Fruit fly (Drosophila melanogaster) whole organism, embryonic: ENCODE data around the gene CG33203.

Experiments used
- Aef1 ChIP-seq: fragments of 200-800 bp; sonication (Bioruptor generic); IDR thresholded peaks from 3 replicates; pipeline ENCODE4 v1.3.6; 2022; ENCODE audit warnings: missing biosample characterization, missing genetic modification characterization
- Bgb ChIP-seq: fragments of 200-800 bp; sonication (Bioruptor generic); IDR thresholded peaks from 2 replicates; pipeline ENCODE4 v1.3.6; 2022; ENCODE audit warnings: missing biosample characterization, missing genetic modification characterization; ENCODE audit not compliant: partially characterized antibody
- CG10979 ChIP-seq: fragments of 200-800 bp; sonication (Bioruptor generic); optimal IDR thresholded peaks from 2 replicates; lab custom pipeline; 2018; ENCODE audit warnings: missing biosample characterization, mild to moderate bottlenecking, missing genetic modification characterization, moderate library complexity
- CG11695 ChIP-seq: fragments of 200-800 bp; sonication (Bioruptor generic); IDR thresholded peaks from 3 replicates; pipeline ENCODE4 v1.3.6; 2022; ENCODE audit warnings: missing biosample characterization, missing genetic modification characterization
- CG12236 ChIP-seq: fragments of 200-800 bp; sonication (Bioruptor generic); optimal IDR thresholded peaks from 2 replicates; lab custom pipeline; 2016; ENCODE audit warnings: missing biosample characterization, missing genetic modification characterization
- CG14965 ChIP-seq: fragments of 200-800 bp; sonication (Bioruptor generic); optimal IDR thresholded peaks from 2 replicates; lab custom pipeline; 2016; ENCODE audit warnings: missing biosample characterization, missing genetic modification characterization, borderline replicate concordance
- CG15073 ChIP-seq: fragments of 200-800 bp; sonication (Bioruptor generic); optimal IDR thresholded peaks from 2 replicates; lab custom pipeline; 2016; ENCODE audit warnings: missing biosample characterization, missing genetic modification characterization
- CG1792 ChIP-seq: fragments of 200-800 bp; sonication (Bioruptor generic); optimal IDR thresholded peaks from 2 replicates; lab custom pipeline; 2016; ENCODE audit warnings: missing biosample characterization, missing genetic modification characterization
- CG2889 ChIP-seq: fragments of 200-800 bp; sonication (Bioruptor generic); IDR thresholded peaks from 3 replicates; pipeline ENCODE4 v1.3.6; 2022; ENCODE audit warnings: missing biosample characterization, missing genetic modification characterization
- CG32532 ChIP-seq: fragments of 200-800 bp; sonication (Bioruptor generic); IDR thresholded peaks from 2 replicates; pipeline ENCODE4 v1.3.6; 2022; ENCODE audit warnings: missing biosample characterization, missing genetic modification characterization
- CG32767 ChIP-seq: fragments of 200-800 bp; sonication (Bioruptor generic); IDR thresholded peaks from 2 replicates; pipeline ENCODE4 v1.3.6; 2022; ENCODE audit warnings: missing biosample characterization, missing genetic modification characterization
- CG33557 ChIP-seq: fragments of 200-800 bp; sonication (Bioruptor generic); optimal IDR thresholded peaks from 2 replicates; lab custom pipeline; 2019; ENCODE audit warnings: missing biosample characterization, mild to moderate bottlenecking, missing genetic modification characterization, moderate library complexity
- CG7271 ChIP-seq: fragments of 200-800 bp; sonication (Bioruptor generic); optimal IDR thresholded peaks from 2 replicates; lab custom pipeline; 2018; ENCODE audit warnings: missing biosample characterization, mild to moderate bottlenecking, missing genetic modification characterization, moderate library complexity
- CG7556 ChIP-seq: fragments of 200-800 bp; sonication (Bioruptor generic); optimal IDR thresholded peaks from 2 replicates; lab custom pipeline; 2017; ENCODE audit warnings: missing biosample characterization, mild to moderate bottlenecking, missing genetic modification characterization
- CG7786 ChIP-seq: fragments of 200-800 bp; sonication (Bioruptor generic); optimal IDR thresholded peaks from 2 replicates; lab custom pipeline; 2016; ENCODE audit warnings: missing biosample characterization, missing genetic modification characterization
- CG7987 ChIP-seq: fragments of 200-800 bp; sonication (Bioruptor generic); optimal IDR thresholded peaks from 2 replicates; lab custom pipeline; 2018; ENCODE audit warnings: missing biosample characterization, mild to moderate bottlenecking, missing genetic modification characterization, moderate library complexity
- CG8290 ChIP-seq, 3 experiments: fragments of 200-800 bp; sonication (Bioruptor generic); optimal IDR thresholded peaks; 2 replicates each; lab custom pipeline; 2016 to 2019; ENCODE audit warnings: missing biosample characterization in 3 of 3, missing genetic modification characterization in 3 of 3, mild to moderate bottlenecking in 2 of 3, moderate library complexity in 1 of 3
- CG8478 ChIP-seq: fragments of >200 bp; optimal IDR thresholded peaks from 2 replicates; lab custom pipeline; 2018
- CG8944 ChIP-seq: fragments of 200-800 bp; sonication (Bioruptor generic); optimal IDR thresholded peaks from 3 replicates; lab custom pipeline; 2016; ENCODE audit warnings: missing biosample characterization, missing genetic modification characterization
- D19B ChIP-seq: fragments of 200-800 bp; sonication (Bioruptor generic); optimal IDR thresholded peaks from 2 replicates; lab custom pipeline; 2017; ENCODE audit warnings: missing biosample characterization, mild to moderate bottlenecking, missing genetic modification characterization
- Dip2 ChIP-seq: fragments of 200-800 bp; sonication (Bioruptor generic); IDR thresholded peaks from 2 replicates; pipeline ENCODE4 v1.3.6; 2022; ENCODE audit warnings: missing biosample characterization, missing genetic modification characterization
- E2f2 ChIP-seq: fragments of 200-800 bp; sonication (Bioruptor generic); IDR thresholded peaks from 2 replicates; pipeline ENCODE4 v1.3.6; 2022; ENCODE audit warnings: missing biosample characterization, missing genetic modification characterization
- Fer1 ChIP-seq: fragments of 200-800 bp; sonication (Bioruptor generic); optimal IDR thresholded peaks from 2 replicates; lab custom pipeline; 2017; ENCODE audit warnings: missing biosample characterization, mild to moderate bottlenecking, missing genetic modification characterization
- H15 ChIP-seq: fragments of 200-800 bp; sonication (Bioruptor generic); IDR thresholded peaks from 3 replicates; pipeline ENCODE4 v1.3.6; 2022; ENCODE audit warnings: missing biosample characterization, missing genetic modification characterization
- Hand ChIP-seq: fragments of 200-800 bp; sonication (Bioruptor generic); optimal IDR thresholded peaks from 2 replicates; lab custom pipeline; 2017; ENCODE audit warnings: mild to moderate bottlenecking, missing biosample characterization, missing genetic modification reagents, missing genetic modification characterization
- HmgD ChIP-seq: fragments of 200-800 bp; sonication (Bioruptor generic); optimal IDR thresholded peaks from 3 replicates; lab custom pipeline; 2016; ENCODE audit warnings: missing biosample characterization, missing genetic modification characterization
- Hr39 ChIP-seq: fragments of >200 bp; optimal IDR thresholded peaks from 2 replicates; lab custom pipeline; 2017
- Hsf ChIP-seq: fragments of 200-800 bp; sonication (Bioruptor generic); optimal IDR thresholded peaks from 3 replicates; lab custom pipeline; 2016; ENCODE audit warnings: missing biosample characterization, missing genetic modification characterization
- Mad ChIP-seq: fragments of 200-800 bp; sonication (Bioruptor generic); optimal IDR thresholded peaks from 2 replicates; lab custom pipeline; 2016; ENCODE audit warnings: missing biosample characterization, missing genetic modification characterization
- NC2β ChIP-seq: fragments of 200-800 bp; sonication (Bioruptor generic); optimal IDR thresholded peaks from 2 replicates; lab custom pipeline; 2016; ENCODE audit warnings: missing biosample characterization, missing genetic modification characterization
- NfI ChIP-seq: fragments of 200-800 bp; sonication (Bioruptor generic); optimal IDR thresholded peaks from 3 replicates; lab custom pipeline; 2018; ENCODE audit warnings: missing biosample characterization, mild to moderate bottlenecking, missing genetic modification characterization, moderate library complexity
- Ssrp ChIP-seq: fragments of 200-800 bp; sonication (Bioruptor generic); optimal IDR thresholded peaks from 2 replicates; lab custom pipeline; 2018; ENCODE audit warnings: missing biosample characterization, mild to moderate bottlenecking, missing genetic modification characterization, moderate library complexity
- Xrp1 ChIP-seq: fragments of 200-800 bp; sonication (Bioruptor generic); IDR thresholded peaks from 2 replicates; pipeline ENCODE4 v1.3.6; 2022; ENCODE audit warnings: missing biosample characterization, missing genetic modification characterization
- aop ChIP-seq: fragments of 200-800 bp; sonication (Bioruptor generic); IDR thresholded peaks from 2 replicates; pipeline ENCODE4 v1.3.6; 2022; ENCODE audit warnings: missing biosample characterization, missing genetic modification characterization
- ap ChIP-seq: fragments of 200-800 bp; sonication (Bioruptor generic); IDR thresholded peaks from 2 replicates; pipeline ENCODE4 v1.3.6; 2022; ENCODE audit warnings: missing biosample characterization, missing genetic modification characterization
- ash1 ChIP-seq: fragments of 200-800 bp; sonication (Bioruptor generic); optimal IDR thresholded peaks from 2 replicates; lab custom pipeline; 2018; ENCODE audit warnings: missing biosample characterization, mild to moderate bottlenecking, missing genetic modification characterization
- bowl ChIP-seq: fragments of 200-800 bp; sonication (Bioruptor generic); IDR thresholded peaks from 2 replicates; pipeline ENCODE4 v1.3.6; 2022; ENCODE audit warnings: missing biosample characterization, missing genetic modification characterization
- chn ChIP-seq: fragments of 200-800 bp; sonication (Bioruptor generic); optimal IDR thresholded peaks from 2 replicates; lab custom pipeline; 2016; ENCODE audit warnings: missing biosample characterization, missing genetic modification characterization
- gsb-n ChIP-seq: fragments of 200-800 bp; sonication (Bioruptor generic); optimal IDR thresholded peaks from 3 replicates; lab custom pipeline; 2018; ENCODE audit warnings: missing biosample characterization, mild to moderate bottlenecking, missing genetic modification characterization
- hth ChIP-seq: fragments of >200 bp; optimal IDR thresholded peaks from 2 replicates; lab custom pipeline; 2017; ENCODE audit warnings: inconsistent platforms
- inv ChIP-seq: fragments of 200-800 bp; sonication (Bioruptor generic); IDR thresholded peaks from 2 replicates; pipeline ENCODE4 v1.3.6; 2022; ENCODE audit warnings: missing biosample characterization, missing genetic modification characterization; ENCODE audit not compliant: partially characterized antibody
- ken ChIP-seq: fragments of 200-800 bp; sonication (Bioruptor generic); IDR thresholded peaks from 3 replicates; pipeline ENCODE4 v1.3.6; 2022; ENCODE audit warnings: missing biosample characterization, missing genetic modification characterization
- klu ChIP-seq: fragments of 200-800 bp; sonication (Bioruptor generic); IDR thresholded peaks from 2 replicates; pipeline ENCODE4 v1.3.6; 2022; ENCODE audit warnings: missing biosample characterization, missing genetic modification characterization
- pzg ChIP-seq: fragments of 200-800 bp; sonication (Bioruptor generic); optimal IDR thresholded peaks from 3 replicates; lab custom pipeline; 2018; ENCODE audit warnings: missing biosample characterization, mild to moderate bottlenecking, missing genetic modification characterization, moderate library complexity
- sc ChIP-seq, 3 experiments: fragments of >200 bp in 2 of 3; fragments of 200-800 bp in 1 of 3; sonication (Bioruptor generic) in 1 of 3; optimal IDR thresholded peaks; 2 replicates in 2 of 3; 3 replicates in 1 of 3; lab custom pipeline; 2017; ENCODE audit warnings: mild to moderate bottlenecking in 1 of 3, missing biosample characterization in 1 of 3, missing genetic modification characterization in 1 of 3, missing genetic modification reagents in 1 of 3
- sim ChIP-seq: fragments of 200-800 bp; sonication (Bioruptor generic); IDR thresholded peaks from 2 replicates; pipeline ENCODE4 v1.3.6; 2022; ENCODE audit warnings: missing biosample characterization, missing genetic modification characterization
- sug ChIP-seq: fragments of 200-800 bp; optimal IDR thresholded peaks from 2 replicates; lab custom pipeline; 2019; ENCODE audit warnings: missing biosample characterization, mild to moderate bottlenecking, missing genetic modification characterization, moderate library complexity
- wek ChIP-seq: fragments of 200-800 bp; sonication (Bioruptor generic); optimal IDR thresholded peaks from 3 replicates; lab custom pipeline; 2018; ENCODE audit warnings: missing biosample characterization, mild to moderate bottlenecking, missing genetic modification characterization, moderate library complexity
- zf30C ChIP-seq: fragments of 200-800 bp; sonication (Bioruptor generic); optimal IDR thresholded peaks from 3 replicates; lab custom pipeline; 2018; ENCODE audit warnings: missing biosample characterization, mild to moderate bottlenecking, missing genetic modification characterization

Gene CG33203

DNA sequence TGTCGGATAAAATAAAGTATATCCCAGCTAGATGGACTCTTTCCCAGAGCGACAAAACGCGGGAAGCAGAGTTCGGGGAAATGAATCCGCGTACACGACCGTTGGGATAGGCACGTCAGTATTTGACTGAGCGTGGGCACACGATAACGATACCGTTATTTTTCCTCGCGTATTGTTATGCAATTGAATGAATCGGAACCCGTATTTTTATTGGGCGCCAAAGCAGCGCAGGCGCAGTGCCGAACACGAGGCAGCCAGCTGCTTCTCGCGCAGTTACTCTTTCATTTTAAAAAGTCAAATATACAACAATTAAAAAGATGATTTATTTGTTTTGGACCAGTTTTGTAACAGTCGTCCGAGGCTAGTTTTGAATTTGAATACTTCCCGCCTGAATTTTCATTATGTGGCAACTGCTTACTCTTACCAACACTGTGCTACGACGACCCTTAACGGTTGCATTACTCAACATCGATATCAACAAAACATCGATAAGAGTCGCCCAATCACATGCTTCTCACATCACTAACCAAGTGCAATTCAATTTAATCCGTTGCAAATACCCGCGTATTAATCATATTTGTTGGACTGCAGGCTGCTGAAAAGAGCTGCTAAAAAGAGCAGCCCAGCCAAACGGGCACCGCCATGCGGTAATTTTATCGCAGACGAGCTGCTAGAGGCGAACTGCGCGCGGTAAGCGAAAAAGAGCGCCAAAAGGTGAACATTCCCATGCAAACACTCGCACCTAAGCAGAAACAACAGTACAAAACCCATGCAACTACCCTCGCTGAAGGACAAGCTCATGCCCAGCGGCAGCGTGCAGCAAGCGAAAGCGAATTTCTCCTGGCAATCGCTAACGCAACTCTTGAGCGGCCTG is at the start of gene CG33203, which contains the start of gene Doa:
Gene CG33203 (minus strand): TSS at position 151 of the 874 bp plus-strand sequence.
Gene Doa (plus strand): TSS at position 515 of the 874 bp plus-strand sequence.
- TF ChIP-seq CG7271 (tag; lab: Kevin White, UChicago) (no peak), CG11695 (GFP tag; lab: Robert Waterston, UW) (no peak), bowl (GFP tag; lab: Robert Waterston, UW) (no peak), hth (no peak), Bgb (GFP tag; lab: Robert Waterston, UW) (peak; percentile 88), CG33557 (GFP tag; lab: Kevin White, UChicago) (no peak), HmgD (peak; percentile 46), NfI (GFP tag; lab: Kevin White, UChicago) (peak; percentile 32), chn (GFP tag; lab: Kevin White, UChicago) (no peak), Aef1 (GFP tag; lab: Robert Waterston, UW) (no peak), CG10979 (tag; lab: Kevin White, UChicago) (no peak), CG32532 (GFP tag; lab: Robert Waterston, UW) (peak; percentile 44; the same call in 1 of the 2 replicates), CG1792 (GFP tag; lab: Kevin White, UChicago) (peak; percentile 47), Mad (peak; percentile 33), CG2889 (GFP tag; lab: Robert Waterston, UW) (no peak), H15 (GFP tag; lab: Robert Waterston, UW) (no peak), ash1 (GFP tag; lab: Kevin White, UChicago) (no peak), CG15073 (GFP tag; lab: Kevin White, UChicago) (no peak), Ssrp (tag; lab: Kevin White, UChicago) (no peak), CG32767 (GFP tag; lab: Robert Waterston, UW) (no peak), ken (0 out of 3 replicates have a peak, but pooled peaks have one; percentile 10), NC2β (peak; percentile 45), pzg (GFP tag; lab: Kevin White, UChicago) (peak; percentile 95), Fer1 (GFP tag; lab: Kevin White, UChicago) (no peak), Xrp1 (GFP tag; lab: Robert Waterston, UW) (peak; percentile 14; the same call in 1 of the 2 replicates), CG8944 (GFP tag; lab: Kevin White, UChicago) (peak; percentile 12), CG8478 (lab: Kevin White, UChicago) (no peak), CG14965 (GFP tag; lab: Kevin White, UChicago) (no peak), D19B (no peak), CG12236 (GFP tag; lab: Kevin White, UChicago) (peak; percentile 7), Hr39 (no peak), inv (peak; percentile 83), sc (optimal IDR thresholded peaks at IDR 0.05; lab: Kevin White, UChicago) (no peak), sc (GFP tag; optimal IDR thresholded peaks at IDR 0.05; lab: Kevin White, UChicago) (no peak), ap (no peak), CG7987 (peak; percentile 20), Hand (GFP tag; lab: Kevin White, UChicago) (no peak), Hsf (GFP tag; lab: Kevin White, UChicago) (peak; percentile 62), wek (GFP tag; lab: Kevin White, UChicago) (peak; percentile 76), Dip2 (no peak), sug (tag; lab: Kevin White, UChicago) (peak; percentile 32), sim (GFP tag; lab: Robert Waterston, UW) (no peak), zf30C (no peak), gsb-n (tag; lab: Kevin White, UChicago) (no peak), CG8290 (GFP tag; optimal IDR thresholded peaks at IDR 0.05; lab: Kevin White, UChicago) (peak; percentile 5), CG8290 (tag; optimal IDR thresholded peaks at IDR 0.05; lab: Kevin White, UChicago) (peak in 1 of 2 experiments; percentile 79), klu (GFP tag; lab: Robert Waterston, UW) (no peak; the same call in 1 of the 2 replicates), CG7786 (GFP tag; lab: Kevin White, UChicago) (peak; percentile 49), CG7556 (peak; percentile 17), aop (GFP tag; lab: Robert Waterston, UW) (no peak), E2f2 (GFP tag; lab: Robert Waterston, UW) (peak; percentile 99)
